Worm (Caenorhabditis elegans) whole organism, mixed stage, embryonic: Measurements from ENCODE around the gene F10G7.10.

Experiments
- M03D4.4 ChIP-seq: sonication (generic microtip); optimal IDR thresholded peaks from 2 replicates; lab custom pipeline; 2017; ENCODE audit warnings: mild to moderate bottlenecking, missing genetic modification characterization, missing compliant biosample characterization
- bed-3 ChIP-seq: fragments of 200-800 bp; sonication (Bioruptor generic); optimal IDR thresholded peaks from 3 replicates; lab custom pipeline; 2018; ENCODE audit warnings: mild to moderate bottlenecking, missing genetic modification characterization, moderate library complexity, missing compliant biosample characterization
- blmp-1 ChIP-seq: fragments of 150-350 bp; optimal IDR thresholded peaks from 2 replicates; lab custom pipeline; 2014; ENCODE audit warnings: missing biosample characterization, missing genetic modification characterization
- ceh-39 ChIP-seq: fragments of 150-350 bp; optimal IDR thresholded peaks from 2 replicates; lab custom pipeline; 2014; ENCODE audit warnings: missing biosample characterization, missing genetic modification characterization
- ceh-83 ChIP-seq: fragments of 200-800 bp; sonication (Bioruptor generic); optimal IDR thresholded peaks from 2 replicates; lab custom pipeline; 2018; ENCODE audit warnings: mild to moderate bottlenecking, missing genetic modification characterization, missing compliant biosample characterization
- cnd-1 ChIP-seq: fragments of 200-800 bp; sonication (Bioruptor generic); optimal IDR thresholded peaks from 2 replicates; lab custom pipeline; 2018; ENCODE audit warnings: mild to moderate bottlenecking, missing genetic modification characterization, missing compliant biosample characterization
- drap-1 ChIP-seq: fragments of 200-800 bp; sonication (Bioruptor generic); optimal IDR thresholded peaks from 3 replicates; lab custom pipeline; 2018; ENCODE audit warnings: mild to moderate bottlenecking, missing genetic modification characterization, missing compliant biosample characterization
- elt-1 ChIP-seq: sonication (generic microtip); optimal IDR thresholded peaks from 2 replicates; lab custom pipeline; 2017; ENCODE audit warnings: missing genetic modification characterization, mild to moderate bottlenecking, missing compliant biosample characterization, antibody characterized with exemption, moderate library complexity, borderline replicate concordance; ENCODE audit not compliant: insufficient read depth
- elt-3 ChIP-seq: fragments of 150-350 bp; optimal IDR thresholded peaks from 2 replicates; lab custom pipeline; 2014; ENCODE audit warnings: missing biosample characterization, missing genetic modification characterization
- ham-2 ChIP-seq: fragments of 200-800 bp; sonication (Bioruptor generic); optimal IDR thresholded peaks from 2 replicates; lab custom pipeline; 2018; ENCODE audit warnings: mild to moderate bottlenecking, missing genetic modification characterization, missing compliant biosample characterization
- lin-32 ChIP-seq: fragments of 200-800 bp; sonication (Bioruptor generic); optimal IDR thresholded peaks from 2 replicates; lab custom pipeline; 2018; ENCODE audit warnings: mild to moderate bottlenecking, missing genetic modification characterization, missing compliant biosample characterization
- lsy-2 ChIP-seq: fragments of 150-350 bp; optimal IDR thresholded peaks from 2 replicates; lab custom pipeline; 2014; ENCODE audit warnings: missing biosample characterization, missing genetic modification characterization
- mab-5 ChIP-seq: fragments of 150-350 bp; optimal IDR thresholded peaks from 2 replicates; lab custom pipeline; 2014; ENCODE audit warnings: missing biosample characterization, missing genetic modification characterization
- mep-1 ChIP-seq: fragments of 150-350 bp; optimal IDR thresholded peaks from 2 replicates; lab custom pipeline; 2017; ENCODE audit warnings: missing biosample characterization, missing genetic modification reagents, missing genetic modification characterization, inconsistent platforms
- mls-2 ChIP-seq: sonication (generic microtip); optimal IDR thresholded peaks from 2 replicates; lab custom pipeline; 2016; ENCODE audit warnings: mild to moderate bottlenecking, missing genetic modification characterization, moderate library complexity, missing compliant biosample characterization
- nhr-12 ChIP-seq: fragments of 150-350 bp; optimal IDR thresholded peaks from 2 replicates; lab custom pipeline; 2014; ENCODE audit warnings: missing biosample characterization, missing genetic modification characterization
- nhr-2 ChIP-seq: fragments of 150-350 bp; optimal IDR thresholded peaks from 2 replicates; lab custom pipeline; 2014; ENCODE audit warnings: missing biosample characterization, missing genetic modification characterization
- nhr-237 ChIP-seq: fragments of 150-350 bp; optimal IDR thresholded peaks from 2 replicates; lab custom pipeline; 2014; ENCODE audit warnings: missing biosample characterization, missing genetic modification characterization
- nhr-28 ChIP-seq: fragments of 150-350 bp; optimal IDR thresholded peaks from 2 replicates; lab custom pipeline; 2014; ENCODE audit warnings: missing biosample characterization, missing genetic modification characterization
- nhr-76 ChIP-seq: sonication (generic microtip); optimal IDR thresholded peaks from 2 replicates; lab custom pipeline; 2017; ENCODE audit warnings: missing biosample characterization, missing genetic modification characterization
- pha-4 ChIP-seq: fragments of 150-350 bp; optimal IDR thresholded peaks from 2 replicates; lab custom pipeline; 2018; ENCODE audit warnings: missing biosample characterization, missing genetic modification reagents, missing genetic modification characterization
- sem-2 ChIP-seq: fragments of 200-800 bp; sonication (Bioruptor generic); optimal IDR thresholded peaks from 2 replicates; lab custom pipeline; 2018; ENCODE audit warnings: mild to moderate bottlenecking, missing genetic modification characterization, missing compliant biosample characterization
- snpc-4 ChIP-seq: fragments of 150-350 bp; optimal IDR thresholded peaks from 2 replicates; lab custom pipeline; 2014; ENCODE audit warnings: missing biosample characterization, missing genetic modification characterization
- sptf-1 ChIP-seq: sonication (generic microtip); optimal IDR thresholded peaks from 2 replicates; lab custom pipeline; 2017; ENCODE audit warnings: mild to moderate bottlenecking, missing genetic modification characterization, moderate library complexity, missing compliant biosample characterization
- tbx-8 ChIP-seq: fragments of 200-800 bp; sonication (Bioruptor generic); optimal IDR thresholded peaks from 2 replicates; lab custom pipeline; 2018; ENCODE audit warnings: mild to moderate bottlenecking, missing genetic modification characterization, moderate library complexity, missing compliant biosample characterization
- unc-120 ChIP-seq: sonication (generic microtip); optimal IDR thresholded peaks from 2 replicates; lab custom pipeline; 2017; ENCODE audit warnings: missing genetic modification characterization, missing compliant biosample characterization; ENCODE audit not compliant: poor library complexity, severe bottlenecking
- unc-39 ChIP-seq: fragments of 150-350 bp; optimal IDR thresholded peaks from 2 replicates; lab custom pipeline; 2014; ENCODE audit warnings: missing biosample characterization, missing genetic modification characterization
- unc-62 ChIP-seq: fragments of 150-350 bp; optimal IDR thresholded peaks from 2 replicates; lab custom pipeline; 2014; ENCODE audit warnings: missing biosample characterization, missing genetic modification reagents, missing genetic modification characterization
- zip-8 ChIP-seq: fragments of 150-350 bp; optimal IDR thresholded peaks from 2 replicates; lab custom pipeline; 2014; ENCODE audit warnings: missing biosample characterization, missing genetic modification characterization
- ztf-11 ChIP-seq: fragments of 150-350 bp; optimal IDR thresholded peaks from 2 replicates; lab custom pipeline; 2014; ENCODE audit warnings: missing biosample characterization, missing genetic modification characterization

The F10G7.10 gene

ce11 chrII:4752257-4752728 is 26.2 kb upstream of the F10G7.10 start, which contains the start of gene F41C3.1:
TSS of gene F41C3.1 (plus strand) at chrII:4752307.
- TF ChIP-seq ham-2: no peak
- TF ChIP-seq elt-3 (tag; lab: Kevin White, UChicago): no peak
- no peak for TF ChIP-seq mab-5
- no peak for TF ChIP-seq ceh-39 (tag; lab: Kevin White, UChicago)
- TF ChIP-seq sem-2 (GFP tag; lab: Kevin White, UChicago): no peak
- no peak for TF ChIP-seq unc-62
- TF ChIP-seq nhr-28: no peak
- no peak for TF ChIP-seq drap-1
- TF ChIP-seq zip-8: no peak
- no peak for TF ChIP-seq mep-1 (tag; lab: Kevin White, UChicago)
- TF ChIP-seq tbx-8 (GFP tag; lab: Kevin White, UChicago): no peak
- TF ChIP-seq ztf-11 (tag; lab: Kevin White, UChicago): no peak
- no peak for TF ChIP-seq blmp-1 (tag; lab: Kevin White, UChicago)
- no peak for TF ChIP-seq sptf-1 (tag; lab: Kevin White, UChicago)
- no peak for TF ChIP-seq unc-120 (tag; lab: Kevin White, UChicago)
- no peak for TF ChIP-seq nhr-76
- no peak for TF ChIP-seq ceh-83
- TF ChIP-seq snpc-4 (tag; lab: Kevin White, UChicago): no peak

ce11 chrII:4749581-4749980 is 23.5 kb upstream of the F10G7.10 start, which contains the start of gene F41C3.2:
TSS of gene F41C3.2 (plus strand) at chrII:4749968.
- TF ChIP-seq nhr-28: no peak
- no peak for TF ChIP-seq nhr-76
- no peak for TF ChIP-seq unc-39 (tag; lab: Kevin White, UChicago)
- TF ChIP-seq ceh-39 (tag; lab: Kevin White, UChicago): no peak
- no peak for TF ChIP-seq pha-4 (tag; lab: Kevin White, UChicago)
- TF ChIP-seq M03D4.4: no peak
- TF ChIP-seq ham-2: no peak
- TF ChIP-seq lsy-2: no peak
- TF ChIP-seq unc-120 (tag; lab: Kevin White, UChicago): no peak
- TF ChIP-seq nhr-12 (tag; lab: Kevin White, UChicago): no peak
- TF ChIP-seq ztf-11 (tag; lab: Kevin White, UChicago): no peak
- no peak for TF ChIP-seq elt-1 (tag; lab: Kevin White, UChicago)
- TF ChIP-seq cnd-1 (tag; lab: Kevin White, UChicago): no peak
- no peak for TF ChIP-seq blmp-1 (tag; lab: Kevin White, UChicago)

ce11 chrII:4748374-4748773 is 22.3 kb upstream of the F10G7.10 start:
- TF ChIP-seq nhr-76 (no peak), bed-3 (GFP tag; lab: Kevin White, UChicago) (no peak), blmp-1 (tag; lab: Kevin White, UChicago) (no peak), M03D4.4 (no peak), ztf-11 (tag; lab: Kevin White, UChicago) (no peak), nhr-12 (tag; lab: Kevin White, UChicago) (no peak)

DNA sequence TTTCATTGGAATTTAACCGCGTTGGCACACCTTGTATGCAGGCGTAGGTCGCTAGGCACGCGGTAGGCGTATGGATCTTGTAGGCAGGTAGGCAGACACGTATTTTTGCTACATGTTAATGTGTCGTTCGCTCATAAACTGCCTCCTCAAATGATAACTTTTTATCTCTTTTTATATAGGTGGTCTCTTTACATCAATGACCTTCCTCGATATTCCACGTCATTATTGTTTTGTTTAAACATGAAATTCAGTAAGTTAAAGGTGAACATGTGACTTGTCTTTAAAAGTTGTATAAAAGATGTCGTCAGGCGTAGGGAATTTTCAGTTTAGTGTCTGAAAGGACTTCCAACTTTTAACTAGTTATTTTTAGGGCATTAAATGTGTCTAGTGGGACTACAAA is 21.6 kb upstream of the F10G7.10 start:
- TF ChIP-seq snpc-4 (tag; lab: Kevin White, UChicago) (no peak), lin-32 (GFP tag; lab: Kevin White, UChicago) (no peak), mls-2 (tag; lab: Kevin White, UChicago) (no peak), sem-2 (GFP tag; lab: Kevin White, UChicago) (no peak), ceh-83 (no peak), ham-2 (no peak), ceh-39 (tag; lab: Kevin White, UChicago) (no peak), nhr-2 (tag; lab: Kevin White, UChicago) (no peak), mab-5 (no peak), unc-62 (no peak)

ce11 chrII:4747063-4747462 is 21.0 kb upstream of the F10G7.10 start:
- TF ChIP-seq bed-3 (GFP tag; lab: Kevin White, UChicago) (no peak), nhr-237 (tag; lab: Kevin White, UChicago) (no peak)

DNA sequence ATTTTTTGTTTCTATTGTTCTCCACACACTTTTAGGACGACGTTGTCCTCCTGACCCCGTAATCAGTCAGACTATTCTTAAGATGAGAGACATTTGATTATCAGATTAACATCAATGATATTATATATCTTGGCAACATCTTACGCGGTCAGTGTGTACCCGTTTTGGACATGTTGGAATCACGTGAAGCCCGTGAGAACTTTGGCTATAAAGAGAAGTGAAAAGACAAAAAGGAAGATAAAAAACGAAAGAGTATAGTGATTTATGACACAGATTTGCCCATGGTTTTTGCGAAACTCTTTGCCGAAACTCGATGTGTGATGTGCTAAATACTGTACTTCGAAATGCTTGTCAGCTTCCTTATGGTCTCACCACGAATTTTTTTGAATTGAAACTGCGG is 19.2 kb upstream of the F10G7.10 start:
- TF ChIP-seq elt-3 (tag; lab: Kevin White, UChicago): peak; percentile 25
- peak; percentile 29 for TF ChIP-seq elt-1 (tag; lab: Kevin White, UChicago)
- no peak for TF ChIP-seq sem-2 (GFP tag; lab: Kevin White, UChicago)
- no peak for TF ChIP-seq lsy-2
- TF ChIP-seq sptf-1 (tag; lab: Kevin White, UChicago): no peak
